Fruit fly (Drosophila melanogaster) whole organism, embryonic: ENCODE results near the gene CtBP.

ENCODE experiments used
- Antp ChIP-seq: fragments of 200-800 bp; sonication (Bioruptor generic); optimal IDR thresholded peaks from 3 replicates; lab custom pipeline; 2016; ENCODE audit warnings: missing biosample characterization, missing genetic modification characterization
- CG10366 ChIP-seq: fragments of 200-800 bp; sonication (Bioruptor generic); IDR thresholded peaks from 2 replicates; pipeline ENCODE4 v1.3.6; 2022; ENCODE audit warnings: missing biosample characterization, missing genetic modification characterization
- CG10431 ChIP-seq: fragments of 200-800 bp; sonication (Bioruptor generic); optimal IDR thresholded peaks from 3 replicates; lab custom pipeline; 2018; ENCODE audit warnings: missing biosample characterization, mild to moderate bottlenecking, missing genetic modification characterization
- CG11093 ChIP-seq: fragments of 200-800 bp; sonication (Bioruptor generic); IDR thresholded peaks from 3 replicates; pipeline ENCODE4 v1.3.6; 2022; ENCODE audit warnings: missing biosample characterization, missing genetic modification characterization
- CG11504 ChIP-seq: fragments of 200-800 bp; sonication (Bioruptor generic); optimal IDR thresholded peaks from 3 replicates; lab custom pipeline; 2019; ENCODE audit warnings: missing biosample characterization, mild to moderate bottlenecking, missing genetic modification characterization, moderate library complexity
- CG12299 ChIP-seq: fragments of 200-800 bp; sonication (Bioruptor generic); optimal IDR thresholded peaks from 2 replicates; lab custom pipeline; 2018; ENCODE audit warnings: missing biosample characterization, mild to moderate bottlenecking, missing genetic modification characterization
- CG12769 ChIP-seq: fragments of 200-800 bp; sonication (Bioruptor generic); optimal IDR thresholded peaks from 2 replicates; lab custom pipeline; 2019; ENCODE audit warnings: missing biosample characterization, mild to moderate bottlenecking, missing genetic modification characterization, moderate library complexity
- CG12942 ChIP-seq: fragments of 200-800 bp; sonication (Bioruptor generic); optimal IDR thresholded peaks from 3 replicates; lab custom pipeline; 2016; ENCODE audit warnings: missing biosample characterization, missing genetic modification characterization
- CG13296 ChIP-seq: fragments of 200-800 bp; sonication (Bioruptor generic); optimal IDR thresholded peaks from 3 replicates; lab custom pipeline; 2018; ENCODE audit warnings: missing biosample characterization, mild to moderate bottlenecking, missing genetic modification characterization
- CG13424 ChIP-seq: fragments of 200-800 bp; sonication (Bioruptor generic); optimal IDR thresholded peaks from 2 replicates; lab custom pipeline; 2019; ENCODE audit warnings: missing biosample characterization, mild to moderate bottlenecking, missing genetic modification characterization, moderate library complexity
- CG14441 ChIP-seq: fragments of 200-800 bp; sonication (Bioruptor generic); IDR thresholded peaks from 2 replicates; pipeline ENCODE4 v1.3.6; 2022; ENCODE audit warnings: missing biosample characterization, missing genetic modification characterization
- CG16863 ChIP-seq: fragments of 200-800 bp; sonication (Bioruptor generic); optimal IDR thresholded peaks from 3 replicates; lab custom pipeline; 2016; ENCODE audit warnings: missing biosample characterization, missing genetic modification characterization
- CG17361 ChIP-seq: fragments of 200-800 bp; sonication (Bioruptor generic); IDR thresholded peaks from 3 replicates; pipeline ENCODE4 v1.3.6; 2022; ENCODE audit warnings: missing biosample characterization, missing genetic modification characterization
- CG17612 ChIP-seq: fragments of 200-800 bp; sonication (Bioruptor generic); IDR thresholded peaks from 2 replicates; pipeline ENCODE4 v1.3.6; 2022; ENCODE audit warnings: missing biosample characterization, missing genetic modification characterization
- CG18619 ChIP-seq: fragments of 200-800 bp; sonication (Bioruptor generic); optimal IDR thresholded peaks from 3 replicates; lab custom pipeline; 2017; ENCODE audit warnings: missing biosample characterization, mild to moderate bottlenecking, missing genetic modification characterization
- CG2120 ChIP-seq: fragments of 200-800 bp; sonication (Bioruptor generic); optimal IDR thresholded peaks from 3 replicates; lab custom pipeline; 2016; ENCODE audit warnings: missing biosample characterization, missing genetic modification characterization
- CG30431 ChIP-seq: fragments of 200-800 bp; sonication (Bioruptor generic); optimal IDR thresholded peaks from 2 replicates; lab custom pipeline; 2017; ENCODE audit warnings: missing biosample characterization, missing genetic modification characterization
- CG32767 ChIP-seq: fragments of 200-800 bp; sonication (Bioruptor generic); IDR thresholded peaks from 2 replicates; pipeline ENCODE4 v1.3.6; 2022; ENCODE audit warnings: missing biosample characterization, missing genetic modification characterization
- CG3847 ChIP-seq: fragments of 200-800 bp; sonication (Bioruptor generic); IDR thresholded peaks from 2 replicates; pipeline ENCODE4 v1.3.6; 2022; ENCODE audit warnings: missing biosample characterization, missing genetic modification characterization
- CG4404 ChIP-seq: fragments of 200-800 bp; sonication (Bioruptor generic); IDR thresholded peaks from 2 replicates; pipeline ENCODE4 v1.3.6; 2022; ENCODE audit warnings: missing biosample characterization, missing genetic modification characterization
- CG6683 ChIP-seq: fragments of 200-800 bp; sonication (Bioruptor generic); optimal IDR thresholded peaks from 2 replicates; lab custom pipeline; 2017; ENCODE audit warnings: missing biosample characterization, mild to moderate bottlenecking, missing genetic modification characterization, missing genetic modification reagents
- CG7928 ChIP-seq: fragments of 200-800 bp; sonication (Bioruptor generic); optimal IDR thresholded peaks from 2 replicates; lab custom pipeline; 2017; ENCODE audit warnings: missing biosample characterization, mild to moderate bottlenecking, missing genetic modification characterization
- CG7987 ChIP-seq: fragments of 200-800 bp; sonication (Bioruptor generic); optimal IDR thresholded peaks from 2 replicates; lab custom pipeline; 2018; ENCODE audit warnings: missing biosample characterization, mild to moderate bottlenecking, missing genetic modification characterization, moderate library complexity
- CG8944 ChIP-seq: fragments of 200-800 bp; sonication (Bioruptor generic); optimal IDR thresholded peaks from 3 replicates; lab custom pipeline; 2016; ENCODE audit warnings: missing biosample characterization, missing genetic modification characterization
- CG9609 ChIP-seq: fragments of 200-800 bp; sonication (Bioruptor generic); optimal IDR thresholded peaks from 3 replicates; lab custom pipeline; 2016; ENCODE audit warnings: missing biosample characterization, missing genetic modification characterization
- D ChIP-seq, 2 experiments: fragments of 200-800 bp in 1 of 2; fragments of >200 bp in 1 of 2; sonication (Bioruptor generic) in 1 of 2; optimal IDR thresholded peaks; 2 replicates in 1 of 2; 3 replicates in 1 of 2; lab custom pipeline; 2017; ENCODE audit warnings: mild to moderate bottlenecking in 1 of 2, missing biosample characterization in 1 of 2, missing genetic modification characterization in 1 of 2, missing genetic modification reagents in 1 of 2
- HLH4C ChIP-seq: fragments of 200-800 bp; sonication (Bioruptor generic); IDR thresholded peaks from 3 replicates; pipeline ENCODE4 v1.3.6; 2022; ENCODE audit warnings: missing biosample characterization, missing genetic modification characterization; ENCODE audit not compliant: partially characterized antibody
- HmgZ ChIP-seq: fragments of 200-800 bp; sonication (Bioruptor generic); optimal IDR thresholded peaks from 2 replicates; lab custom pipeline; 2018; ENCODE audit warnings: missing biosample characterization, mild to moderate bottlenecking, missing genetic modification characterization
- Lhr ChIP-seq: fragments of 200-800 bp; sonication (Bioruptor generic); optimal IDR thresholded peaks from 3 replicates; lab custom pipeline; 2017; ENCODE audit warnings: mild to moderate bottlenecking, missing biosample characterization, missing genetic modification reagents, missing genetic modification characterization
- Lim3 ChIP-seq: fragments of 200-800 bp; sonication (Bioruptor generic); IDR thresholded peaks from 2 replicates; pipeline ENCODE4 v1.3.6; 2022; ENCODE audit warnings: missing biosample characterization, missing genetic modification characterization
- MTF-1 ChIP-seq: fragments of 200-800 bp; sonication (Bioruptor generic); optimal IDR thresholded peaks from 2 replicates; lab custom pipeline; 2018; ENCODE audit warnings: missing biosample characterization, mild to moderate bottlenecking, missing genetic modification characterization, borderline replicate concordance
- Meics ChIP-seq: fragments of 200-800 bp; sonication (Bioruptor generic); optimal IDR thresholded peaks from 2 replicates; lab custom pipeline; 2017; ENCODE audit warnings: missing biosample characterization, mild to moderate bottlenecking, missing genetic modification characterization
- Sox100B ChIP-seq: fragments of 200-800 bp; sonication (Bioruptor generic); optimal IDR thresholded peaks from 3 replicates; lab custom pipeline; 2018; ENCODE audit warnings: missing biosample characterization, mild to moderate bottlenecking, missing genetic modification characterization
- Sox102F ChIP-seq: fragments of 200-800 bp; sonication (Bioruptor generic); optimal IDR thresholded peaks from 2 replicates; lab custom pipeline; 2018; ENCODE audit warnings: missing biosample characterization, mild to moderate bottlenecking, missing genetic modification characterization, moderate library complexity
- YL-1 ChIP-seq: fragments of 200-800 bp; sonication (Bioruptor generic); optimal IDR thresholded peaks from 3 replicates; lab custom pipeline; 2017; ENCODE audit warnings: missing biosample characterization, mild to moderate bottlenecking, missing genetic modification characterization
- ash1 ChIP-seq: fragments of 200-800 bp; sonication (Bioruptor generic); optimal IDR thresholded peaks from 2 replicates; lab custom pipeline; 2018; ENCODE audit warnings: missing biosample characterization, mild to moderate bottlenecking, missing genetic modification characterization
- cg ChIP-seq: fragments of 200-800 bp; sonication (Bioruptor generic); optimal IDR thresholded peaks from 3 replicates; lab custom pipeline; 2019; ENCODE audit warnings: missing biosample characterization, mild to moderate bottlenecking, missing genetic modification characterization, moderate library complexity
- crc ChIP-seq: fragments of 200-800 bp; sonication (Bioruptor generic); optimal IDR thresholded peaks from 2 replicates; lab custom pipeline; 2016; ENCODE audit warnings: missing biosample characterization, missing genetic modification characterization
- ewg ChIP-seq: fragments of 200-800 bp; sonication (Bioruptor generic); optimal IDR thresholded peaks from 3 replicates; lab custom pipeline; 2017; ENCODE audit warnings: mild to moderate bottlenecking, missing biosample characterization, missing genetic modification reagents, missing genetic modification characterization
- eyg ChIP-seq: fragments of 200-800 bp; sonication (Bioruptor generic); optimal IDR thresholded peaks from 3 replicates; lab custom pipeline; 2016; ENCODE audit warnings: missing biosample characterization, missing genetic modification characterization
- gfzf ChIP-seq: fragments of 200-800 bp; sonication (Bioruptor generic); optimal IDR thresholded peaks from 2 replicates; lab custom pipeline; 2016; ENCODE audit warnings: missing biosample characterization, mild to moderate bottlenecking, missing genetic modification characterization, moderate library complexity
- h ChIP-seq: fragments of >200 bp; optimal IDR thresholded peaks from 2 replicates; lab custom pipeline; 2017
- hb ChIP-seq: fragments of 200-800 bp; sonication (Bioruptor generic); IDR thresholded peaks from 3 replicates; pipeline ENCODE4 v1.3.6; 2022; ENCODE audit warnings: missing biosample characterization, missing genetic modification characterization; ENCODE audit not compliant: partially characterized antibody
- psq ChIP-seq: fragments of 200-800 bp; sonication (Bioruptor generic); optimal IDR thresholded peaks from 2 replicates; lab custom pipeline; 2017; ENCODE audit warnings: missing biosample characterization, missing genetic modification characterization
- sim ChIP-seq: fragments of 200-800 bp; sonication (Bioruptor generic); IDR thresholded peaks from 2 replicates; pipeline ENCODE4 v1.3.6; 2022; ENCODE audit warnings: missing biosample characterization, missing genetic modification characterization
- ssp ChIP-seq: fragments of 200-800 bp; sonication (Bioruptor generic); IDR thresholded peaks from 2 replicates; pipeline ENCODE4 v1.3.6; 2022; ENCODE audit warnings: missing biosample characterization, missing genetic modification characterization
- stc ChIP-seq: fragments of 200-800 bp; sonication (Bioruptor generic); IDR thresholded peaks from 2 replicates; pipeline ENCODE4 v1.3.6; 2022; ENCODE audit warnings: missing biosample characterization, missing genetic modification characterization
- tin ChIP-seq: fragments of 200-800 bp; sonication (Bioruptor generic); optimal IDR thresholded peaks from 3 replicates; lab custom pipeline; 2016; ENCODE audit warnings: missing biosample characterization, missing genetic modification characterization
- zfh1 ChIP-seq: fragments of 200-800 bp; sonication (Bioruptor generic); IDR thresholded peaks from 3 replicates; pipeline ENCODE4 v1.3.6; 2022; ENCODE audit warnings: missing biosample characterization, missing genetic modification characterization

CtBP gene

DNA sequence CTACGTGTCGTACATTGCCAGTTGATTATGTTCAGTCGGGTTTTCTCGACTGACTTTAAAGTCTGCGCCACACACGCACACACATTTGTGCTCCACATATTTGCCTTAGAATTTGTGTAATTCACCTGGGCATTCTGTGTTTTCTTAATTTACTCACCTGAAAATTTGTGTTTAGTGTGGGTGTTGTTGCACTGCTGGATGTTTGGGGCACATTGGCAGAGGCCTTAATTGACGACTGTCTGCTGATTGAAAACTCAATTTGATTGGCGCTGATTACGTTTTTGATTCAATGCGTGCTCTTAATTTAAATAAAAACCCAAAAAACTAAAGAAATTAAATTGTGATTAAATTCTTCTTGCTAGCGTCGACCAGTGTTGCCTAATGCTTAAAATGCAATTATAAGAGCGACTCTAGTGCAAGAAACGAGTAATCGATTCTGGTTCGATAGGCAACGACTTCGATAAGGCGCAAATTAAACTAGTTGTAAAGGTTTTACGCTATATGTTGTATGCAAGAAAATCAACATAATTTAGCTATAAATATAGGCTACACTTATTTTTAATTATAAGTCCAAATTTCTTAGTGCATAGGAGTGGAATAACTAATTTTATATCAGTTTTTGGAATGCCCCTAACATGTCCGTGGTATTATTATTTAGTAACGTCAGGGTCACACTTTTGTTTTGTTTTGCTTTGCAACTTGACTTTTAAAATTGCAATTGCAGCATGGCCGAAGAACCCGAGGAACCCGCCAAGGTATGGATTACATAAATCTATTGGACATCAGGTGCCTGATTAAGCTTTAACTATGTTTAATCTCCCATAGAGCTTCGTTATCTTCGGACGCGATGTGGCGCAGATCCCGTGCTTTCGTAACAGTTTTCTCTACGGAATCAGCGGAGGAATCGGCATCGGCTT is 19.1 kb downstream of the CtBP start, which contains the start of the genes CG46281 and CG46280 (continued):
- peak; percentile 35 for TF ChIP-seq HmgZ (tag; lab: Kevin White, UChicago)
- TF ChIP-seq CG7928, result no peak
- peak; percentile 21 for TF ChIP-seq eyg (GFP tag; lab: Kevin White, UChicago)
- TF ChIP-seq CG12942 (GFP tag; lab: Kevin White, UChicago), result peak; percentile 17
- 0 out of 2 replicates have a peak, but pooled peaks have one; percentile 36 for TF ChIP-seq CG3847 (GFP tag; lab: Robert Waterston, UW)
- TF ChIP-seq CG30431, result no peak
- TF ChIP-seq Sox100B, result no peak
- no peak for TF ChIP-seq CG6683 (GFP tag; lab: Kevin White, UChicago)
- TF ChIP-seq Lim3 (GFP tag; lab: Robert Waterston, UW), result no peak
- no peak for TF ChIP-seq CG32767 (GFP tag; lab: Robert Waterston, UW)
- TF ChIP-seq Antp (GFP tag; lab: Kevin White, UChicago), result peak; percentile 11
- TF ChIP-seq Sox102F (GFP tag; lab: Kevin White, UChicago), result no peak
- peak; percentile 69 for TF ChIP-seq HLH4C
- TF ChIP-seq ssp, result no peak
- TF ChIP-seq CG11093, result no peak
- no peak for TF ChIP-seq ash1 (GFP tag; lab: Kevin White, UChicago)
- peak; percentile 83 for TF ChIP-seq YL-1 (GFP tag; lab: Kevin White, UChicago)
- peak; percentile 18 for TF ChIP-seq CG12299 (tag; lab: Kevin White, UChicago)
- no peak for TF ChIP-seq CG10431
- TF ChIP-seq CG14441 (GFP tag; lab: Robert Waterston, UW), result no peak
- TF ChIP-seq CG7987 (GFP tag; lab: Kevin White, UChicago), result no peak
- peak; percentile 22 for TF ChIP-seq CG16863
- no peak for TF ChIP-seq D (optimal IDR thresholded peaks at IDR 0.05; lab: Kevin White, UChicago)
- TF ChIP-seq D (GFP tag; optimal IDR thresholded peaks at IDR 0.05; lab: Kevin White, UChicago), result no peak
- no peak for TF ChIP-seq CG18619
- no peak for TF ChIP-seq CG8944 (GFP tag; lab: Kevin White, UChicago)
- no peak for TF ChIP-seq sim (GFP tag; lab: Robert Waterston, UW)
- TF ChIP-seq Meics (GFP tag; lab: Kevin White, UChicago), result no peak
- peak; percentile 67; the same call in 2 of the 3 replicates for TF ChIP-seq hb (GFP tag; lab: Robert Waterston, UW)
- TF ChIP-seq Lhr (GFP tag; lab: Kevin White, UChicago), result no peak
- no peak for TF ChIP-seq h
- no peak for TF ChIP-seq CG13296
- TF ChIP-seq tin (GFP tag; lab: Kevin White, UChicago), result peak; percentile 29
- no peak; the same call in 2 of the 3 replicates for TF ChIP-seq CG17361 (GFP tag; lab: Robert Waterston, UW)
- TF ChIP-seq CG10366 (GFP tag; lab: Robert Waterston, UW), result no peak
- TF ChIP-seq CG12769 (tag; lab: Kevin White, UChicago), result no peak
- no peak for TF ChIP-seq psq (GFP tag; lab: Kevin White, UChicago)
- TF ChIP-seq gfzf (GFP tag; lab: Kevin White, UChicago), result peak; percentile 78
- TF ChIP-seq crc (GFP tag; lab: Kevin White, UChicago), result no peak
- no peak for TF ChIP-seq CG17612
- peak; percentile 27 for TF ChIP-seq CG13424 (tag; lab: Kevin White, UChicago)
- no peak; the same call in 2 of the 3 replicates for TF ChIP-seq zfh1 (GFP tag; lab: Robert Waterston, UW)
- no peak for TF ChIP-seq CG11504
- no peak for TF ChIP-seq stc (GFP tag; lab: Robert Waterston, UW)
- TF ChIP-seq CG9609, result peak; percentile 47
- no peak for TF ChIP-seq ewg (GFP tag; lab: Kevin White, UChicago)
- TF ChIP-seq cg (GFP tag; lab: Kevin White, UChicago), result no peak
- no peak for TF ChIP-seq CG4404 (GFP tag; lab: Robert Waterston, UW)
- TF ChIP-seq MTF-1, result no peak
- peak; percentile 71 for TF ChIP-seq CG2120 (GFP tag; lab: Kevin White, UChicago)
